Worm (Caenorhabditis elegans): Measurements from ENCODE around the gene zif-1.

ce11 chrIII:9037658-9038057 lies 35.1 kb downstream of the zif-1 start, which contains the start of gene R107.9:
- TF ChIP-seq unc-62 (GFP tag; optimal IDR thresholded peaks at IDR 0.05) (no peak), snpc-4 (tag; optimal IDR thresholded peaks at IDR 0.05) (no peak), ceh-82 (tag; optimal IDR thresholded peaks at IDR 0.05) (no peak), nhr-129 (tag; optimal IDR thresholded peaks at IDR 0.05) (no peak), skn-1 (tag; optimal IDR thresholded peaks at IDR 0.05) (no peak), nhr-77 (tag; optimal IDR thresholded peaks at IDR 0.05) (no peak), aly-2 (tag; optimal IDR thresholded peaks at IDR 0.05) (no peak), fos-1 (tag; optimal IDR thresholded peaks at IDR 0.05) (no peak), egl-27 (tag; optimal IDR thresholded peaks at IDR 0.05) (no peak), crh-2 (tag; optimal IDR thresholded peaks at IDR 0.05) (no peak), gmeb-1 (tag; optimal IDR thresholded peaks at IDR 0.05) (no peak)

All from whole organism, L2 larva.